Fruit fly (Drosophila melanogaster) whole organism, embryonic: ENCODE results near the gene Or69a.

Experiments
- Atf3 ChIP-seq: fragments of 200-800 bp; sonication (Bioruptor generic); optimal IDR thresholded peaks from 3 replicates; lab custom pipeline; 2016; ENCODE audit warnings: missing biosample characterization, missing genetic modification characterization
- CG1024 ChIP-seq: fragments of 200-800 bp; sonication (Bioruptor generic); IDR thresholded peaks from 2 replicates; pipeline ENCODE4 v1.3.6; 2022; ENCODE audit warnings: missing biosample characterization, missing genetic modification characterization
- CG10267 ChIP-seq: fragments of 200-800 bp; sonication (Bioruptor generic); optimal IDR thresholded peaks from 2 replicates; lab custom pipeline; 2018; ENCODE audit warnings: missing biosample characterization, mild to moderate bottlenecking, missing genetic modification characterization, moderate library complexity
- CG11504 ChIP-seq: fragments of 200-800 bp; sonication (Bioruptor generic); optimal IDR thresholded peaks from 3 replicates; lab custom pipeline; 2019; ENCODE audit warnings: missing biosample characterization, mild to moderate bottlenecking, missing genetic modification characterization, moderate library complexity
- CG11695 ChIP-seq: fragments of 200-800 bp; sonication (Bioruptor generic); IDR thresholded peaks from 3 replicates; pipeline ENCODE4 v1.3.6; 2022; ENCODE audit warnings: missing biosample characterization, missing genetic modification characterization
- CG1233 ChIP-seq: fragments of 200-800 bp; sonication (Bioruptor generic); optimal IDR thresholded peaks from 4 replicates; lab custom pipeline; 2018; ENCODE audit warnings: missing biosample characterization, mild to moderate bottlenecking, missing genetic modification characterization
- CG13775 ChIP-seq: fragments of 200-800 bp; sonication (Bioruptor generic); optimal IDR thresholded peaks from 3 replicates; lab custom pipeline; 2017; ENCODE audit warnings: missing biosample characterization, mild to moderate bottlenecking, missing genetic modification characterization
- CG15601 ChIP-seq: fragments of 200-800 bp; sonication (Bioruptor generic); optimal IDR thresholded peaks from 3 replicates; lab custom pipeline; 2019; ENCODE audit warnings: missing biosample characterization, mild to moderate bottlenecking, missing genetic modification characterization, moderate library complexity
- CG1602 ChIP-seq: fragments of 200-800 bp; sonication (Bioruptor generic); optimal IDR thresholded peaks from 3 replicates; lab custom pipeline; 2016; ENCODE audit warnings: missing biosample characterization, missing genetic modification characterization
- CG16779 ChIP-seq: fragments of 200-800 bp; sonication (Bioruptor generic); IDR thresholded peaks from 2 replicates; pipeline ENCODE4 v1.3.6; 2022; ENCODE audit warnings: missing biosample characterization, missing genetic modification characterization
- CG17829 ChIP-seq: fragments of 200-800 bp; optimal IDR thresholded peaks from 2 replicates; lab custom pipeline; 2019; ENCODE audit warnings: missing biosample characterization, mild to moderate bottlenecking, missing genetic modification characterization, moderate library complexity
- CG2875 ChIP-seq: fragments of 200-800 bp; sonication (Bioruptor generic); optimal IDR thresholded peaks from 2 replicates; lab custom pipeline; 2017; ENCODE audit warnings: missing biosample characterization, mild to moderate bottlenecking, missing genetic modification characterization, missing genetic modification reagents
- CG32772 ChIP-seq: fragments of 200-800 bp; sonication (Bioruptor generic); IDR thresholded peaks from 2 replicates; pipeline ENCODE4 v1.3.6; 2022; ENCODE audit warnings: missing biosample characterization, missing genetic modification characterization
- CG34376 ChIP-seq: fragments of 200-800 bp; sonication (Bioruptor generic); optimal IDR thresholded peaks from 2 replicates; lab custom pipeline; 2018; ENCODE audit warnings: missing biosample characterization, mild to moderate bottlenecking, missing genetic modification characterization
- CG3995 ChIP-seq: fragments of 200-800 bp; sonication (Bioruptor generic); optimal IDR thresholded peaks from 3 replicates; lab custom pipeline; 2016; ENCODE audit warnings: missing biosample characterization, missing genetic modification characterization
- CG7372 ChIP-seq: fragments of 200-800 bp; sonication (Bioruptor generic); IDR thresholded peaks from 2 replicates; pipeline ENCODE4 v1.3.6; 2022; ENCODE audit warnings: missing biosample characterization, missing genetic modification characterization
- Deaf1 ChIP-seq: fragments of 200-800 bp; optimal IDR thresholded peaks from 3 replicates; lab custom pipeline; 2019; ENCODE audit warnings: missing biosample characterization, mild to moderate bottlenecking, missing genetic modification characterization, moderate library complexity
- Drgx ChIP-seq: fragments of 200-800 bp; sonication (Bioruptor generic); IDR thresholded peaks from 2 replicates; pipeline ENCODE4 v1.3.6; 2022; ENCODE audit warnings: missing biosample characterization, missing genetic modification characterization
- E2f2 ChIP-seq: fragments of 200-800 bp; sonication (Bioruptor generic); IDR thresholded peaks from 2 replicates; pipeline ENCODE4 v1.3.6; 2022; ENCODE audit warnings: missing biosample characterization, missing genetic modification characterization
- Eip74EF ChIP-seq, 2 experiments: fragments of 200-800 bp in 1 of 2; fragments of >200 bp in 1 of 2; sonication (Bioruptor generic) in 1 of 2; optimal IDR thresholded peaks; 2 replicates each; lab custom pipeline; 2017 to 2019; ENCODE audit warnings: missing biosample characterization in 2 of 2, missing genetic modification characterization in 2 of 2, mild to moderate bottlenecking in 1 of 2, moderate library complexity in 1 of 2
- Hand ChIP-seq: fragments of 200-800 bp; sonication (Bioruptor generic); optimal IDR thresholded peaks from 2 replicates; lab custom pipeline; 2017; ENCODE audit warnings: mild to moderate bottlenecking, missing biosample characterization, missing genetic modification reagents, missing genetic modification characterization
- Hr39 ChIP-seq: fragments of >200 bp; optimal IDR thresholded peaks from 2 replicates; lab custom pipeline; 2017
- Hr51 ChIP-seq, 2 experiments: fragments of 200-800 bp; sonication (Bioruptor generic); optimal IDR thresholded peaks; 2 replicates in 1 of 2; 3 replicates in 1 of 2; lab custom pipeline; 2016 to 2018; ENCODE audit warnings: missing biosample characterization in 2 of 2, missing genetic modification characterization in 2 of 2, mild to moderate bottlenecking in 1 of 2, moderate library complexity in 1 of 2
- Hsf ChIP-seq: fragments of 200-800 bp; sonication (Bioruptor generic); optimal IDR thresholded peaks from 3 replicates; lab custom pipeline; 2016; ENCODE audit warnings: missing biosample characterization, missing genetic modification characterization
- Jarid2 ChIP-seq: fragments of 200-800 bp; sonication (Bioruptor generic); optimal IDR thresholded peaks from 3 replicates; lab custom pipeline; 2017; ENCODE audit warnings: mild to moderate bottlenecking, missing biosample characterization, missing genetic modification reagents, missing genetic modification characterization
- Lhr ChIP-seq: fragments of 200-800 bp; sonication (Bioruptor generic); optimal IDR thresholded peaks from 3 replicates; lab custom pipeline; 2017; ENCODE audit warnings: mild to moderate bottlenecking, missing biosample characterization, missing genetic modification reagents, missing genetic modification characterization
- MESR4 ChIP-seq: fragments of 200-800 bp; sonication (Bioruptor generic); optimal IDR thresholded peaks from 2 replicates; lab custom pipeline; 2018; ENCODE audit warnings: missing biosample characterization, mild to moderate bottlenecking, missing genetic modification characterization, moderate library complexity
- Neu2 ChIP-seq: fragments of 200-800 bp; sonication (Bioruptor generic); optimal IDR thresholded peaks from 3 replicates; lab custom pipeline; 2016; ENCODE audit warnings: missing biosample characterization, missing genetic modification characterization, borderline replicate concordance
- Side ChIP-seq: fragments of 200-800 bp; sonication (Bioruptor generic); optimal IDR thresholded peaks from 2 replicates; lab custom pipeline; 2016; ENCODE audit warnings: missing biosample characterization, missing genetic modification characterization
- Sin3A ChIP-seq: fragments of >200 bp; optimal IDR thresholded peaks from 2 replicates; lab custom pipeline; 2018
- Sry-β ChIP-seq: fragments of 200-800 bp; sonication (Bioruptor generic); optimal IDR thresholded peaks from 2 replicates; lab custom pipeline; 2018; ENCODE audit warnings: missing biosample characterization, mild to moderate bottlenecking, missing genetic modification characterization, moderate library complexity
- Xbp1 ChIP-seq: fragments of 200-800 bp; sonication (Bioruptor generic); optimal IDR thresholded peaks from 3 replicates; lab custom pipeline; 2016; ENCODE audit warnings: missing biosample characterization, mild to moderate bottlenecking, missing genetic modification characterization
- ap ChIP-seq: fragments of 200-800 bp; sonication (Bioruptor generic); IDR thresholded peaks from 2 replicates; pipeline ENCODE4 v1.3.6; 2022; ENCODE audit warnings: missing biosample characterization, missing genetic modification characterization
- crc ChIP-seq: fragments of 200-800 bp; sonication (Bioruptor generic); optimal IDR thresholded peaks from 2 replicates; lab custom pipeline; 2016; ENCODE audit warnings: missing biosample characterization, missing genetic modification characterization
- dmrt99B ChIP-seq: fragments of 200-800 bp; sonication (Bioruptor generic); optimal IDR thresholded peaks from 2 replicates; lab custom pipeline; 2018; ENCODE audit warnings: missing biosample characterization, mild to moderate bottlenecking, missing genetic modification characterization, moderate library complexity
- emc ChIP-seq: fragments of 200-800 bp; sonication (Bioruptor generic); optimal IDR thresholded peaks from 2 replicates; lab custom pipeline; 2016; ENCODE audit warnings: missing biosample characterization, missing genetic modification characterization
- fd96Cb ChIP-seq: fragments of 200-800 bp; sonication (Bioruptor generic); optimal IDR thresholded peaks from 2 replicates; lab custom pipeline; 2018; ENCODE audit warnings: missing biosample characterization, mild to moderate bottlenecking, missing genetic modification characterization, moderate library complexity
- fru ChIP-seq: fragments of >200 bp; optimal IDR thresholded peaks from 2 replicates; lab custom pipeline; 2017
- gro ChIP-seq: fragments of 200-800 bp; sonication (Bioruptor generic); optimal IDR thresholded peaks from 2 replicates; lab custom pipeline; 2016; ENCODE audit warnings: missing biosample characterization, missing genetic modification characterization
- gsb ChIP-seq: fragments of 200-800 bp; sonication (Bioruptor generic); IDR thresholded peaks from 2 replicates; pipeline ENCODE4 v1.3.6; 2022; ENCODE audit warnings: missing biosample characterization, missing genetic modification characterization
- hbn ChIP-seq: fragments of 200-800 bp; sonication (Bioruptor generic); IDR thresholded peaks from 2 replicates; pipeline ENCODE4 v1.3.6; 2022; ENCODE audit warnings: missing biosample characterization, missing genetic modification characterization; ENCODE audit not compliant: partially characterized antibody
- jumu ChIP-seq: fragments of 200-800 bp; sonication (Bioruptor generic); optimal IDR thresholded peaks from 3 replicates; lab custom pipeline; 2016; ENCODE audit warnings: missing biosample characterization, missing genetic modification characterization
- ken ChIP-seq: fragments of 200-800 bp; sonication (Bioruptor generic); IDR thresholded peaks from 3 replicates; pipeline ENCODE4 v1.3.6; 2022; ENCODE audit warnings: missing biosample characterization, missing genetic modification characterization
- lab ChIP-seq: fragments of 200-800 bp; sonication (Bioruptor generic); optimal IDR thresholded peaks from 3 replicates; lab custom pipeline; 2017; ENCODE audit warnings: missing biosample characterization, missing genetic modification characterization, mild to moderate bottlenecking, moderate library complexity, missing genetic modification reagents
- lmd ChIP-seq: fragments of 200-800 bp; sonication (Bioruptor generic); IDR thresholded peaks from 2 replicates; pipeline ENCODE4 v1.3.6; 2022; ENCODE audit warnings: missing biosample characterization, missing genetic modification characterization
- rib ChIP-seq: fragments of 200-800 bp; sonication (Bioruptor generic); IDR thresholded peaks from 2 replicates; pipeline ENCODE4 v1.3.6; 2022; ENCODE audit warnings: missing biosample characterization, missing genetic modification characterization
- slp2 ChIP-seq: fragments of 200-800 bp; sonication (Bioruptor generic); optimal IDR thresholded peaks from 2 replicates; lab custom pipeline; 2016; ENCODE audit warnings: missing biosample characterization, missing genetic modification characterization
- so ChIP-seq: fragments of 200-800 bp; sonication (Bioruptor generic); IDR thresholded peaks from 3 replicates; pipeline ENCODE4 v1.3.6; 2022; ENCODE audit warnings: missing biosample characterization, missing genetic modification characterization
- unpg ChIP-seq: fragments of 200-800 bp; sonication (Bioruptor generic); optimal IDR thresholded peaks from 3 replicates; lab custom pipeline; 2018; ENCODE audit warnings: missing biosample characterization, mild to moderate bottlenecking, missing genetic modification characterization, moderate library complexity
- usp ChIP-seq: fragments of >200 bp; optimal IDR thresholded peaks from 2 replicates; lab custom pipeline; 2017; ENCODE audit warnings: missing biosample characterization, missing genetic modification characterization
- vvl ChIP-seq: fragments of 200-800 bp; sonication (Bioruptor generic); IDR thresholded peaks from 2 replicates; pipeline ENCODE4 v1.3.6; 2022; ENCODE audit warnings: missing biosample characterization, missing genetic modification characterization

The Or69a gene

dm6 chr3L:13015823-13016465 lies 48.4 kb upstream of the Or69a start, which contains the start of gene CG11267 (continued):
- peak; percentile 44 for TF ChIP-seq Jarid2
- TF ChIP-seq CG10267 (tag; lab: Kevin White, UChicago) = peak; percentile 78
- TF ChIP-seq CG15601 = peak; percentile 63
- TF ChIP-seq Hand = peak; percentile 55
- no peak for TF ChIP-seq usp
- peak; percentile 67 for TF ChIP-seq slp2 (GFP tag; lab: Kevin White, UChicago)
- peak; percentile 90 for TF ChIP-seq CG11504 (tag; lab: Kevin White, UChicago)
- TF ChIP-seq E2f2 (GFP tag; lab: Robert Waterston, UW) = peak; percentile 60
- TF ChIP-seq Deaf1 (tag; lab: Kevin White, UChicago) = peak; percentile 55
- no peak for TF ChIP-seq hbn
- peak; percentile 84 for TF ChIP-seq unpg (GFP tag; lab: Kevin White, UChicago)
- peak; percentile 64 for TF ChIP-seq emc (GFP tag; lab: Kevin White, UChicago)
- peak in 1 of 2 experiments; percentile 48 for TF ChIP-seq Eip74EF (GFP tag; optimal IDR thresholded peaks at IDR 0.05; lab: Kevin White, UChicago)
- TF ChIP-seq rib (GFP tag; lab: Robert Waterston, UW) = peak; percentile 79
- peak; percentile 85 for TF ChIP-seq lmd (GFP tag; lab: Robert Waterston, UW)
- TF ChIP-seq so = peak; percentile 93
- TF ChIP-seq dmrt99B (tag; lab: Kevin White, UChicago) = peak; percentile 88
- peak; percentile 53 for TF ChIP-seq Atf3 (GFP tag; lab: Kevin White, UChicago)
- peak; percentile 80 for TF ChIP-seq Side (GFP tag; lab: Kevin White, UChicago)
- peak; percentile 48 for TF ChIP-seq CG2875 (GFP tag; lab: Kevin White, UChicago)
- no peak for TF ChIP-seq Hr39 (lab: Kevin White, UChicago)
- TF ChIP-seq fd96Cb (tag; lab: Kevin White, UChicago) = peak; percentile 85
- TF ChIP-seq Drgx = peak; percentile 90
- peak; percentile 86 for TF ChIP-seq CG1233 (GFP tag; lab: Kevin White, UChicago)
- TF ChIP-seq ap (GFP tag; lab: Robert Waterston, UW) = peak; percentile 91
- TF ChIP-seq Neu2 (GFP tag; lab: Kevin White, UChicago) = no peak
- TF ChIP-seq Sin3A (lab: Kevin White, UChicago) = no peak
- TF ChIP-seq CG11695 = peak; percentile 86
- peak; percentile 91 for TF ChIP-seq CG1024 (GFP tag; lab: Robert Waterston, UW)
- TF ChIP-seq vvl = peak; percentile 96
- peak; percentile 69 for TF ChIP-seq CG13775 (GFP tag; lab: Kevin White, UChicago)
- peak; percentile 73 for TF ChIP-seq CG1602
- peak; percentile 88 for TF ChIP-seq ken
- peak; percentile 67 to 83 for TF ChIP-seq Hr51 (GFP tag; optimal IDR thresholded peaks at IDR 0.05; lab: Kevin White, UChicago)
- TF ChIP-seq Sry-β (GFP tag; lab: Kevin White, UChicago) = peak; percentile 38
- TF ChIP-seq gro (GFP tag; lab: Kevin White, UChicago) = peak; percentile 67
- TF ChIP-seq jumu = peak; percentile 79
- TF ChIP-seq CG34376 (GFP tag; lab: Kevin White, UChicago) = peak; percentile 71
- TF ChIP-seq gsb = peak; percentile 82
- TF ChIP-seq Lhr = peak; percentile 15
- peak; percentile 84 for TF ChIP-seq Xbp1 (GFP tag; lab: Kevin White, UChicago)
- TF ChIP-seq CG3995 (GFP tag; lab: Kevin White, UChicago) = peak; percentile 42
- TF ChIP-seq CG16779 = peak; percentile 82
- TF ChIP-seq Hsf (GFP tag; lab: Kevin White, UChicago) = peak; percentile 82
- peak; percentile 75 for TF ChIP-seq CG17829 (tag; lab: Kevin White, UChicago)
- peak; percentile 93 for TF ChIP-seq lab (GFP tag; lab: Kevin White, UChicago)
- peak; percentile 71 for TF ChIP-seq crc (GFP tag; lab: Kevin White, UChicago)
- peak; percentile 90 for TF ChIP-seq CG7372 (GFP tag; lab: Robert Waterston, UW)
- no peak for TF ChIP-seq fru (lab: Kevin White, UChicago)
- peak; percentile 90 for TF ChIP-seq CG32772 (GFP tag; lab: Robert Waterston, UW)
- TF ChIP-seq MESR4 (GFP tag; lab: Kevin White, UChicago) = peak; percentile 53
